Fruit fly (Drosophila melanogaster): ENCODE results near the gene CatB.

The CatB gene

dm6 chr2L:8732702-8733101 is 27.3 kb downstream of the CatB start:
- TF ChIP-seq CG8478 (optimal IDR thresholded peaks at IDR 0.05) (no peak), CTCF (optimal IDR thresholded peaks at IDR 0.05) (no peak)

dm6 chr2L:8734304-8734703 is 28.9 kb downstream of the CatB start:
- TF ChIP-seq CG8478 (optimal IDR thresholded peaks at IDR 0.05) (no peak), CTCF (optimal IDR thresholded peaks at IDR 0.05) (no peak)

- TF ChIP-seq CG8478 (optimal IDR thresholded peaks at IDR 0.05) (no peak), CTCF (optimal IDR thresholded peaks at IDR 0.05) (no peak)
Measured at dm6 chr2L:8734998-8735397, 29.6 kb downstream of the CatB start.

- no peak for TF ChIP-seq CTCF (optimal IDR thresholded peaks at IDR 0.05)
- no peak for TF ChIP-seq CG8478 (optimal IDR thresholded peaks at IDR 0.05)
Measured at dm6 chr2L:8735572-8735996, 30.2 kb downstream of the CatB start.

dm6 chr2L:8736383-8736782 is 31.0 kb downstream of the CatB start:
- no peak for TF ChIP-seq CG8478 (optimal IDR thresholded peaks at IDR 0.05)
- TF ChIP-seq CTCF (optimal IDR thresholded peaks at IDR 0.05) = no peak

- no peak for TF ChIP-seq CG8478 (optimal IDR thresholded peaks at IDR 0.05)
- TF ChIP-seq CTCF (optimal IDR thresholded peaks at IDR 0.05) = no peak
Measured at dm6 chr2L:8738253-8738665, 32.9 kb downstream of the CatB start.

- no peak for TF ChIP-seq CG8478 (optimal IDR thresholded peaks at IDR 0.05)
- TF ChIP-seq CTCF (optimal IDR thresholded peaks at IDR 0.05) = no peak
Measured at dm6 chr2L:8739984-8740756, 34.8 kb downstream of the CatB start, which contains the start of gene raw. raw (minus strand) TSS chr2L:8740660.

dm6 chr2L:8740757-8741278 is 35.4 kb downstream of the CatB start:
- no peak for TF ChIP-seq CG8478 (optimal IDR thresholded peaks at IDR 0.05)
- TF ChIP-seq CTCF (optimal IDR thresholded peaks at IDR 0.05) = peak; percentile 77 to 81

dm6 chr2L:8743082-8743481 is 37.7 kb downstream of the CatB start:
- TF ChIP-seq CTCF (optimal IDR thresholded peaks at IDR 0.05) (no peak), CG8478 (optimal IDR thresholded peaks at IDR 0.05) (no peak)

- TF ChIP-seq CG8478 (optimal IDR thresholded peaks at IDR 0.05) (no peak), CTCF (optimal IDR thresholded peaks at IDR 0.05) (no peak)
Measured at dm6 chr2L:8746350-8746759, 41.0 kb downstream of the CatB start.

- TF ChIP-seq CTCF (optimal IDR thresholded peaks at IDR 0.05) (no peak), CG8478 (optimal IDR thresholded peaks at IDR 0.05) (no peak)
Measured at dm6 chr2L:8747480-8747879, 42.1 kb downstream of the CatB start.

- no peak for TF ChIP-seq CG8478 (optimal IDR thresholded peaks at IDR 0.05)
- no peak for TF ChIP-seq CTCF (optimal IDR thresholded peaks at IDR 0.05)
Measured at dm6 chr2L:8752022-8752421, 46.6 kb downstream of the CatB start, which contains the start of the genes CG45307 and CG12438. CG45307 (minus strand) TSS chr2L:8752122. CG12438 (plus strand) TSS chr2L:8752285.

Measured in S2 (cell line).